Worm (Caenorhabditis elegans) whole organism, late embryonic: ENCODE measurements around the gene F53F4.16.

Experiments
- C08G9.2 ChIP-seq: sonication (generic microtip); optimal IDR thresholded peaks from 2 replicates; lab custom pipeline; 2016; ENCODE audit warnings: mild to moderate bottlenecking, missing genetic modification characterization, moderate library complexity, missing compliant biosample characterization
- K02D7.2 ChIP-seq: sonication (generic microtip); optimal IDR thresholded peaks from 2 replicates; lab custom pipeline; 2017; ENCODE audit warnings: mild to moderate bottlenecking, missing genetic modification characterization, missing compliant biosample characterization
- Y22D7AL.16 ChIP-seq: sonication (generic microtip); optimal IDR thresholded peaks from 2 replicates; lab custom pipeline; 2016; ENCODE audit warnings: missing genetic modification characterization, missing compliant biosample characterization
- ceh-24 ChIP-seq: sonication (generic microtip); optimal IDR thresholded peaks from 2 replicates; lab custom pipeline; 2016; ENCODE audit warnings: mild to moderate bottlenecking, missing genetic modification characterization, missing compliant biosample characterization
- ceh-31 ChIP-seq: sonication (generic microtip); optimal IDR thresholded peaks from 2 replicates; lab custom pipeline; 2016; ENCODE audit warnings: missing genetic modification characterization, missing compliant biosample characterization
- ceh-34 ChIP-seq: sonication (generic microtip); optimal IDR thresholded peaks from 2 replicates; lab custom pipeline; 2016; ENCODE audit warnings: mild to moderate bottlenecking, missing genetic modification characterization, missing compliant biosample characterization
- dmd-4 ChIP-seq: sonication (generic microtip); optimal IDR thresholded peaks from 2 replicates; lab custom pipeline; 2016; ENCODE audit warnings: borderline replicate concordance, missing genetic modification characterization, missing compliant biosample characterization
- dve-1 ChIP-seq: sonication (generic microtip); optimal IDR thresholded peaks from 2 replicates; lab custom pipeline; 2017; ENCODE audit warnings: antibody characterized with exemption, mild to moderate bottlenecking, missing genetic modification characterization, missing compliant biosample characterization
- elt-2 ChIP-seq: sonication (generic microtip); optimal IDR thresholded peaks from 2 replicates; lab custom pipeline; 2016; ENCODE audit warnings: missing genetic modification reagents, missing genetic modification characterization, missing compliant biosample characterization
- ets-4 ChIP-seq: sonication (generic microtip); optimal IDR thresholded peaks from 2 replicates; lab custom pipeline; 2016; ENCODE audit warnings: missing genetic modification characterization, missing compliant biosample characterization
- fkh-6 ChIP-seq: sonication (generic microtip); optimal IDR thresholded peaks from 2 replicates; lab custom pipeline; 2016; ENCODE audit warnings: missing genetic modification characterization, missing compliant biosample characterization
- hlh-30 ChIP-seq: sonication (generic microtip); optimal IDR thresholded peaks from 2 replicates; lab custom pipeline; 2017; ENCODE audit warnings: antibody characterized with exemption, missing genetic modification characterization, missing compliant biosample characterization; ENCODE audit not compliant: insufficient read depth
- hlh-6 ChIP-seq: sonication (generic microtip); optimal IDR thresholded peaks from 2 replicates; lab custom pipeline; 2016; ENCODE audit warnings: missing genotype, missing genetic modification characterization, missing compliant biosample characterization
- hlh-8 ChIP-seq: sonication (generic microtip); optimal IDR thresholded peaks from 2 replicates; lab custom pipeline; 2016; ENCODE audit warnings: missing genotype, missing genetic modification characterization, missing compliant biosample characterization
- madf-2 ChIP-seq: sonication (generic microtip); optimal IDR thresholded peaks from 2 replicates; lab custom pipeline; 2017; ENCODE audit warnings: missing genetic modification characterization, missing compliant biosample characterization
- mec-3 ChIP-seq: sonication (generic microtip); optimal IDR thresholded peaks from 2 replicates; lab custom pipeline; 2016; ENCODE audit warnings: borderline replicate concordance, missing genetic modification characterization, missing compliant biosample characterization
- nfya-1 ChIP-seq: sonication (generic microtip); optimal IDR thresholded peaks from 2 replicates; lab custom pipeline; 2017; ENCODE audit warnings: missing genetic modification characterization, mild to moderate bottlenecking, missing compliant biosample characterization, antibody characterized with exemption, moderate library complexity
- nhr-11 ChIP-seq: fragments of 150-350 bp; optimal IDR thresholded peaks from 2 replicates; lab custom pipeline; 2014; ENCODE audit warnings: missing biosample characterization, missing genetic modification characterization
- npax-4 ChIP-seq: sonication (generic microtip); optimal IDR thresholded peaks from 2 replicates; lab custom pipeline; 2016; ENCODE audit warnings: missing genetic modification characterization, missing compliant biosample characterization
- pag-3 ChIP-seq: sonication (generic microtip); optimal IDR thresholded peaks from 2 replicates; lab custom pipeline; 2016; ENCODE audit warnings: missing compliant biosample characterization, missing genetic modification characterization, borderline replicate concordance
- pax-1 ChIP-seq: fragments of 150-350 bp; optimal IDR thresholded peaks from 2 replicates; lab custom pipeline; 2014; ENCODE audit warnings: missing biosample characterization, missing genetic modification characterization
- pha-2 ChIP-seq: sonication (generic microtip); optimal IDR thresholded peaks from 2 replicates; lab custom pipeline; 2017; ENCODE audit warnings: mild to moderate bottlenecking, missing genetic modification characterization, missing compliant biosample characterization
- pha-4 ChIP-seq: fragments of 150-350 bp; optimal IDR thresholded peaks from 2 replicates; lab custom pipeline; 2018; ENCODE audit warnings: missing biosample characterization, missing genetic modification reagents, missing genetic modification characterization
- pros-1 ChIP-seq: fragments of 150-350 bp; optimal IDR thresholded peaks from 2 replicates; lab custom pipeline; 2014; ENCODE audit warnings: missing biosample characterization, missing genetic modification reagents, missing genetic modification characterization
- sox-4 ChIP-seq: sonication (generic microtip); optimal IDR thresholded peaks from 2 replicates; lab custom pipeline; 2017; ENCODE audit warnings: mild to moderate bottlenecking, missing genetic modification characterization, inconsistent platforms, missing compliant biosample characterization
- syd-9 ChIP-seq: sonication (generic microtip); optimal IDR thresholded peaks from 2 replicates; lab custom pipeline; 2016; ENCODE audit warnings: mild to moderate bottlenecking, missing genetic modification characterization, moderate library complexity, missing compliant biosample characterization
- tbx-2 ChIP-seq: sonication (generic microtip); optimal IDR thresholded peaks from 2 replicates; lab custom pipeline; 2016; ENCODE audit warnings: missing genetic modification characterization, missing compliant biosample characterization
- tbx-7 ChIP-seq: sonication (generic microtip); optimal IDR thresholded peaks from 2 replicates; lab custom pipeline; 2016; ENCODE audit warnings: missing genotype, missing genetic modification characterization, missing compliant biosample characterization
- unc-55 ChIP-seq: sonication (generic microtip); optimal IDR thresholded peaks from 2 replicates; lab custom pipeline; 2017; ENCODE audit warnings: missing biosample characterization, missing genetic modification reagents, missing genetic modification characterization
- zip-5 ChIP-seq: sonication (generic microtip); optimal IDR thresholded peaks from 2 replicates; lab custom pipeline; 2016; ENCODE audit warnings: missing genetic modification characterization, missing compliant biosample characterization

The F53F4.16 gene

ce11 chrV:13664340-13664916, 42.8 kb upstream of the F53F4.16 start:
- TF ChIP-seq mec-3 (tag; lab: Kevin White, UChicago) (no peak), unc-55 (GFP tag; lab: Kevin White, UChicago) (no peak), tbx-7 (tag; lab: Kevin White, UChicago) (no peak), pag-3 (tag; lab: Kevin White, UChicago) (no peak), pha-4 (no peak), sox-4 (tag; lab: Kevin White, UChicago) (no peak), madf-2 (tag; lab: Kevin White, UChicago) (no peak), pros-1 (tag; lab: Kevin White, UChicago) (no peak), K02D7.2 (tag; lab: Kevin White, UChicago) (no peak), ceh-31 (tag; lab: Kevin White, UChicago) (no peak), Y22D7AL.16 (no peak), elt-2 (tag; lab: Kevin White, UChicago) (no peak), npax-4 (tag; lab: Kevin White, UChicago) (no peak), C08G9.2 (tag; lab: Kevin White, UChicago) (no peak)

ce11 chrV:13660660-13661325, 39.2 kb upstream of the F53F4.16 start, which contains the start of gene letm-1:
Gene letm-1 (plus strand): TSS chrV:13661257.
- TF ChIP-seq tbx-2 (peak; percentile 11), syd-9 (tag; lab: Kevin White, UChicago) (no peak)

- TF ChIP-seq dve-1 = no peak
- TF ChIP-seq hlh-30 = no peak
- no peak for TF ChIP-seq dmd-4 (tag; lab: Kevin White, UChicago)
- no peak for TF ChIP-seq ceh-34 (tag; lab: Kevin White, UChicago)
- TF ChIP-seq fkh-6 (tag; lab: Kevin White, UChicago) = no peak
- TF ChIP-seq elt-2 (tag; lab: Kevin White, UChicago) = no peak
- no peak for TF ChIP-seq pha-2 (tag; lab: Kevin White, UChicago)
- TF ChIP-seq mec-3 (tag; lab: Kevin White, UChicago) = no peak
- no peak for TF ChIP-seq nhr-11 (tag; lab: Kevin White, UChicago)
- no peak for TF ChIP-seq pax-1 (tag; lab: Kevin White, UChicago)
- no peak for TF ChIP-seq zip-5
- TF ChIP-seq ceh-31 (tag; lab: Kevin White, UChicago) = no peak
- TF ChIP-seq ets-4 = no peak
Measured at ce11 chrV:13660115-13660514, 38.5 kb upstream of the F53F4.16 start.

- TF ChIP-seq elt-2 (tag; lab: Kevin White, UChicago) = peak; percentile 54
- no peak for TF ChIP-seq tbx-2
Measured at ce11 chrV:13659219-13659618, 37.6 kb upstream of the F53F4.16 start.

ce11 chrV:13658577-13658976, 37.0 kb upstream of the F53F4.16 start:
- TF ChIP-seq hlh-30 = peak; percentile 87
- no peak for TF ChIP-seq ets-4
- TF ChIP-seq, all 69 proteins: peak for 1

- TF ChIP-seq hlh-6 (tag; lab: Kevin White, UChicago) (no peak), madf-2 (tag; lab: Kevin White, UChicago) (no peak), unc-55 (GFP tag; lab: Kevin White, UChicago) (peak; percentile 13), hlh-8 (no peak), ceh-24 (no peak), nfya-1 (tag; lab: Kevin White, UChicago) (no peak), dve-1 (no peak)
Measured at ce11 chrV:13657841-13658338, 36.3 kb upstream of the F53F4.16 start.
